Fruit fly (Drosophila melanogaster) whole organism, embryonic: ENCODE measurements around the gene CG7065.
A peak's percentile ranks its signal among the peaks of the same experiment; 100 is the strongest.

Source experiments
- ATbp ChIP-seq: fragments of 200-800 bp; sonication (Bioruptor generic); optimal IDR thresholded peaks from 2 replicates; lab custom pipeline; 2017; ENCODE audit warnings: missing biosample characterization, mild to moderate bottlenecking, missing genetic modification characterization, missing genetic modification reagents
- BEAF-32 ChIP-seq: fragments of 200-800 bp; sonication (Bioruptor generic); optimal IDR thresholded peaks from 3 replicates; lab custom pipeline; 2017; ENCODE audit warnings: missing biosample characterization, missing genetic modification characterization, mild to moderate bottlenecking, moderate library complexity, missing genetic modification reagents
- Bteb2 ChIP-seq: fragments of 200-800 bp; sonication (Bioruptor generic); optimal IDR thresholded peaks from 2 replicates; lab custom pipeline; 2016; ENCODE audit warnings: missing biosample characterization, missing genetic modification characterization
- CG10366 ChIP-seq: fragments of 200-800 bp; sonication (Bioruptor generic); IDR thresholded peaks from 2 replicates; pipeline ENCODE4 v1.3.6; 2022; ENCODE audit warnings: missing biosample characterization, missing genetic modification characterization
- CG11695 ChIP-seq: fragments of 200-800 bp; sonication (Bioruptor generic); IDR thresholded peaks from 3 replicates; pipeline ENCODE4 v1.3.6; 2022; ENCODE audit warnings: missing biosample characterization, missing genetic modification characterization
- CG12104 ChIP-seq: fragments of 200-800 bp; sonication (Bioruptor generic); optimal IDR thresholded peaks from 3 replicates; lab custom pipeline; 2016; ENCODE audit warnings: missing biosample characterization, missing genetic modification characterization
- CG13894 ChIP-seq: fragments of 200-800 bp; sonication (Bioruptor generic); optimal IDR thresholded peaks from 3 replicates; lab custom pipeline; 2018; ENCODE audit warnings: missing biosample characterization, mild to moderate bottlenecking, missing genetic modification characterization, moderate library complexity
- CG1603 ChIP-seq: fragments of 200-800 bp; sonication (Bioruptor generic); optimal IDR thresholded peaks from 2 replicates; lab custom pipeline; 2019; ENCODE audit warnings: missing biosample characterization, mild to moderate bottlenecking, missing genetic modification characterization, moderate library complexity
- CG16815 ChIP-seq: fragments of 200-800 bp; sonication (Bioruptor generic); optimal IDR thresholded peaks from 3 replicates; lab custom pipeline; 2017; ENCODE audit warnings: missing biosample characterization, mild to moderate bottlenecking, missing genetic modification characterization
- CG17612 ChIP-seq: fragments of 200-800 bp; sonication (Bioruptor generic); IDR thresholded peaks from 2 replicates; pipeline ENCODE4 v1.3.6; 2022; ENCODE audit warnings: missing biosample characterization, missing genetic modification characterization
- CG2199 ChIP-seq: fragments of 200-800 bp; sonication (Bioruptor generic); IDR thresholded peaks from 3 replicates; pipeline ENCODE4 v1.3.6; 2022; ENCODE audit warnings: missing biosample characterization, missing genetic modification characterization
- CG31224 ChIP-seq: fragments of 200-800 bp; sonication (Bioruptor generic); IDR thresholded peaks from 2 replicates; pipeline ENCODE4 v1.3.6; 2022; ENCODE audit warnings: missing biosample characterization, missing genetic modification characterization
- CG31365 ChIP-seq: fragments of 200-800 bp; sonication (Bioruptor generic); optimal IDR thresholded peaks from 2 replicates; lab custom pipeline; 2018; ENCODE audit warnings: missing biosample characterization, mild to moderate bottlenecking, missing genetic modification characterization
- CG3847 ChIP-seq: fragments of 200-800 bp; sonication (Bioruptor generic); IDR thresholded peaks from 2 replicates; pipeline ENCODE4 v1.3.6; 2022; ENCODE audit warnings: missing biosample characterization, missing genetic modification characterization
- CG6254 ChIP-seq: fragments of 200-800 bp; sonication (Bioruptor generic); optimal IDR thresholded peaks from 3 replicates; lab custom pipeline; 2017; ENCODE audit warnings: mild to moderate bottlenecking, missing biosample characterization, missing genetic modification reagents, missing genetic modification characterization
- CG7372 ChIP-seq: fragments of 200-800 bp; sonication (Bioruptor generic); IDR thresholded peaks from 2 replicates; pipeline ENCODE4 v1.3.6; 2022; ENCODE audit warnings: missing biosample characterization, missing genetic modification characterization
- CG7556 ChIP-seq: fragments of 200-800 bp; sonication (Bioruptor generic); optimal IDR thresholded peaks from 2 replicates; lab custom pipeline; 2017; ENCODE audit warnings: missing biosample characterization, mild to moderate bottlenecking, missing genetic modification characterization
- CG9215 ChIP-seq: fragments of 200-800 bp; sonication (Bioruptor generic); IDR thresholded peaks from 2 replicates; pipeline ENCODE4 v1.3.6; 2022; ENCODE audit warnings: missing biosample characterization, missing genetic modification characterization
- CG9609 ChIP-seq: fragments of 200-800 bp; sonication (Bioruptor generic); optimal IDR thresholded peaks from 3 replicates; lab custom pipeline; 2016; ENCODE audit warnings: missing biosample characterization, missing genetic modification characterization
- CrebB ChIP-seq: fragments of 200-800 bp; sonication (Bioruptor generic); optimal IDR thresholded peaks from 3 replicates; lab custom pipeline; 2018; ENCODE audit warnings: missing biosample characterization, mild to moderate bottlenecking, missing genetic modification characterization
- Dfd ChIP-seq, 2 experiments: fragments of >200 bp; optimal IDR thresholded peaks; 2 replicates each; lab custom pipeline; 2017; ENCODE audit warnings: missing biosample characterization in 2 of 2, missing genetic modification characterization in 2 of 2
- Fer1 ChIP-seq: fragments of 200-800 bp; sonication (Bioruptor generic); optimal IDR thresholded peaks from 2 replicates; lab custom pipeline; 2017; ENCODE audit warnings: missing biosample characterization, mild to moderate bottlenecking, missing genetic modification characterization
- Hey ChIP-seq: fragments of 200-800 bp; sonication (Bioruptor generic); optimal IDR thresholded peaks from 3 replicates; lab custom pipeline; 2018; ENCODE audit warnings: missing biosample characterization, mild to moderate bottlenecking, missing genetic modification characterization
- Mad ChIP-seq: fragments of 200-800 bp; sonication (Bioruptor generic); optimal IDR thresholded peaks from 2 replicates; lab custom pipeline; 2016; ENCODE audit warnings: missing biosample characterization, missing genetic modification characterization
- Meics ChIP-seq: fragments of 200-800 bp; sonication (Bioruptor generic); optimal IDR thresholded peaks from 2 replicates; lab custom pipeline; 2017; ENCODE audit warnings: missing biosample characterization, mild to moderate bottlenecking, missing genetic modification characterization
- NK7.1 ChIP-seq: fragments of 200-800 bp; sonication (Bioruptor generic); optimal IDR thresholded peaks from 3 replicates; lab custom pipeline; 2016; ENCODE audit warnings: missing biosample characterization, missing genetic modification characterization
- Nf-YA ChIP-seq: fragments of 200-800 bp; sonication (Bioruptor generic); IDR thresholded peaks from 2 replicates; pipeline ENCODE4 v1.3.6; 2022; ENCODE audit warnings: missing biosample characterization, missing genetic modification characterization
- Usf ChIP-seq: fragments of 200-800 bp; sonication (Bioruptor generic); optimal IDR thresholded peaks from 2 replicates; lab custom pipeline; 2017; ENCODE audit warnings: missing genotype, missing biosample characterization, missing genetic modification characterization
- ab ChIP-seq: fragments of 200-800 bp; sonication (Bioruptor generic); optimal IDR thresholded peaks from 2 replicates; lab custom pipeline; 2016; ENCODE audit warnings: missing biosample characterization, missing genetic modification characterization
- al ChIP-seq: fragments of 200-800 bp; sonication (Bioruptor generic); IDR thresholded peaks from 2 replicates; pipeline ENCODE4 v1.3.6; 2022; ENCODE audit warnings: missing biosample characterization, missing genetic modification characterization
- az2 ChIP-seq: fragments of 200-800 bp; sonication (Bioruptor generic); optimal IDR thresholded peaks from 3 replicates; lab custom pipeline; 2016; ENCODE audit warnings: missing biosample characterization, missing genetic modification characterization
- bsh ChIP-seq, 2 experiments: fragments of 200-800 bp; sonication (Bioruptor generic); optimal IDR thresholded peaks; 2 replicates each; lab custom pipeline; 2017 to 2018; ENCODE audit warnings: mild to moderate bottlenecking in 2 of 2, missing biosample characterization in 2 of 2, missing genetic modification characterization in 2 of 2, moderate library complexity in 1 of 2
- crol ChIP-seq: fragments of 200-800 bp; sonication (Bioruptor generic); IDR thresholded peaks from 2 replicates; pipeline ENCODE4 v1.3.6; 2022; ENCODE audit warnings: missing biosample characterization, missing genetic modification characterization
- cwo ChIP-seq: fragments of 200-800 bp; sonication (Bioruptor generic); optimal IDR thresholded peaks from 3 replicates; lab custom pipeline; 2017; ENCODE audit warnings: missing biosample characterization, missing genetic modification characterization, mild to moderate bottlenecking, moderate library complexity, missing genetic modification reagents
- disco-r ChIP-seq: fragments of 200-800 bp; sonication (Bioruptor generic); optimal IDR thresholded peaks from 2 replicates; lab custom pipeline; 2016; ENCODE audit warnings: missing biosample characterization, missing genetic modification characterization
- fd3F ChIP-seq: fragments of 200-800 bp; sonication (Bioruptor generic); optimal IDR thresholded peaks from 2 replicates; lab custom pipeline; 2018; ENCODE audit warnings: missing biosample characterization, mild to moderate bottlenecking, missing genetic modification characterization, moderate library complexity
- inv ChIP-seq: fragments of 200-800 bp; sonication (Bioruptor generic); IDR thresholded peaks from 2 replicates; pipeline ENCODE4 v1.3.6; 2022; ENCODE audit warnings: missing biosample characterization, missing genetic modification characterization; ENCODE audit not compliant: partially characterized antibody
- ken ChIP-seq: fragments of 200-800 bp; sonication (Bioruptor generic); IDR thresholded peaks from 3 replicates; pipeline ENCODE4 v1.3.6; 2022; ENCODE audit warnings: missing biosample characterization, missing genetic modification characterization
- lab ChIP-seq: fragments of 200-800 bp; sonication (Bioruptor generic); optimal IDR thresholded peaks from 3 replicates; lab custom pipeline; 2017; ENCODE audit warnings: missing biosample characterization, missing genetic modification characterization, mild to moderate bottlenecking, moderate library complexity, missing genetic modification reagents
- lilli ChIP-seq: fragments of 200-800 bp; sonication (Bioruptor generic); optimal IDR thresholded peaks from 3 replicates; lab custom pipeline; 2016; ENCODE audit warnings: missing biosample characterization, missing genetic modification characterization
- mam ChIP-seq: fragments of 200-800 bp; sonication (Bioruptor generic); optimal IDR thresholded peaks from 3 replicates; lab custom pipeline; 2016; ENCODE audit warnings: missing biosample characterization, missing genetic modification characterization
- org-1 ChIP-seq: fragments of 200-800 bp; sonication (Bioruptor generic); optimal IDR thresholded peaks from 2 replicates; lab custom pipeline; 2017; ENCODE audit warnings: missing biosample characterization, missing genetic modification characterization
- pfk ChIP-seq: fragments of 200-800 bp; sonication (Bioruptor generic); optimal IDR thresholded peaks from 2 replicates; lab custom pipeline; 2018; ENCODE audit warnings: missing biosample characterization, mild to moderate bottlenecking, missing genetic modification characterization, moderate library complexity
- psq ChIP-seq: fragments of 200-800 bp; sonication (Bioruptor generic); optimal IDR thresholded peaks from 2 replicates; lab custom pipeline; 2017; ENCODE audit warnings: missing biosample characterization, missing genetic modification characterization
- run ChIP-seq: fragments of 200-800 bp; sonication (Bioruptor generic); optimal IDR thresholded peaks from 3 replicates; lab custom pipeline; 2018; ENCODE audit warnings: missing biosample characterization, mild to moderate bottlenecking, missing genetic modification characterization
- so ChIP-seq: fragments of 200-800 bp; sonication (Bioruptor generic); IDR thresholded peaks from 3 replicates; pipeline ENCODE4 v1.3.6; 2022; ENCODE audit warnings: missing biosample characterization, missing genetic modification characterization
- tna ChIP-seq: fragments of 200-800 bp; sonication (Bioruptor generic); IDR thresholded peaks from 2 replicates; pipeline ENCODE4 v1.3.6; 2022; ENCODE audit warnings: missing biosample characterization, missing genetic modification characterization; ENCODE audit not compliant: partially characterized antibody
- wdn ChIP-seq: fragments of 200-800 bp; sonication (Bioruptor generic); IDR thresholded peaks from 2 replicates; pipeline ENCODE4 v1.3.6; 2022; ENCODE audit warnings: missing biosample characterization, missing genetic modification characterization
- zen2 ChIP-seq: fragments of 200-800 bp; sonication (Bioruptor generic); IDR thresholded peaks from 3 replicates; pipeline ENCODE4 v1.3.6; 2022; ENCODE audit warnings: missing biosample characterization, missing genetic modification characterization; ENCODE audit not compliant: partially characterized antibody

Gene CG7065

dm6 chrX:9120828-9121754 lies 21.2 kb upstream of the CG7065 start (continued):
- TF ChIP-seq pfk (GFP tag; lab: Kevin White, UChicago), result no peak
- TF ChIP-seq Fer1 (GFP tag; lab: Kevin White, UChicago), result peak; percentile 52
- no peak for TF ChIP-seq zen2 (GFP tag; lab: Robert Waterston, UW)
- TF ChIP-seq CrebB (tag; lab: Kevin White, UChicago), result no peak
- TF ChIP-seq cwo (GFP tag; lab: Kevin White, UChicago), result peak; percentile 41
- no peak for TF ChIP-seq wdn (GFP tag; lab: Robert Waterston, UW)
- peak; percentile 19 for TF ChIP-seq CG6254
- no peak for TF ChIP-seq CG17612 (GFP tag; lab: Robert Waterston, UW)
- no peak for TF ChIP-seq tna
- TF ChIP-seq al (GFP tag; lab: Robert Waterston, UW), result no peak
- TF ChIP-seq org-1 (GFP tag; lab: Kevin White, UChicago), result peak; percentile 37
- peak; percentile 27 for TF ChIP-seq ATbp (GFP tag; lab: Kevin White, UChicago)
- TF ChIP-seq so (GFP tag; lab: Robert Waterston, UW), result no peak
- TF ChIP-seq ken (GFP tag; lab: Robert Waterston, UW), result peak; percentile 41; the same call in 1 of the 3 replicates
- TF ChIP-seq CG31365 (tag; lab: Kevin White, UChicago), result no peak
- TF ChIP-seq CG3847 (GFP tag; lab: Robert Waterston, UW), result no peak
- peak; percentile 20 for TF ChIP-seq az2
- no peak for TF ChIP-seq BEAF-32
- no peak for TF ChIP-seq CG2199 (GFP tag; lab: Robert Waterston, UW)
- TF ChIP-seq CG16815, result no peak
- TF ChIP-seq CG7556 (GFP tag; lab: Kevin White, UChicago), result peak; percentile 46
- TF ChIP-seq psq (GFP tag; lab: Kevin White, UChicago), result no peak
- TF ChIP-seq crol (GFP tag; lab: Robert Waterston, UW), result 0 out of 2 replicates have a peak, but pooled peaks have one; percentile 16
- peak; percentile 41 for TF ChIP-seq lilli (GFP tag; lab: Kevin White, UChicago)
- TF ChIP-seq lab (GFP tag; lab: Kevin White, UChicago), result peak; percentile 60
- TF ChIP-seq mam (GFP tag; lab: Kevin White, UChicago), result peak; percentile 47
- TF ChIP-seq CG13894 (tag; lab: Kevin White, UChicago), result no peak
- TF ChIP-seq CG9215 (GFP tag; lab: Robert Waterston, UW), result no peak
- no peak for TF ChIP-seq disco-r (GFP tag; lab: Kevin White, UChicago)
- TF ChIP-seq inv (GFP tag; lab: Robert Waterston, UW), result no peak
- TF ChIP-seq bsh (GFP tag; optimal IDR thresholded peaks at IDR 0.05; lab: Kevin White, UChicago), result peak in 1 of 2 experiments; percentile 62
- no peak for TF ChIP-seq run (tag; lab: Kevin White, UChicago)
- TF ChIP-seq CG1603, result peak; percentile 35
- TF ChIP-seq CG7372 (GFP tag; lab: Robert Waterston, UW), result 0 out of 2 replicates have a peak, but pooled peaks have one; percentile 12
- no peak for TF ChIP-seq ab (GFP tag; lab: Kevin White, UChicago)
- no peak for TF ChIP-seq CG31224 (GFP tag; lab: Robert Waterston, UW)
- TF ChIP-seq CG12104 (GFP tag; lab: Kevin White, UChicago), result no peak
- TF ChIP-seq Nf-YA, result no peak
- no peak for TF ChIP-seq fd3F (GFP tag; lab: Kevin White, UChicago)
- peak; percentile 60 for TF ChIP-seq Meics
- no peak for TF ChIP-seq Dfd (GFP tag; optimal IDR thresholded peaks at IDR 0.05; lab: Kevin White, UChicago)
- TF ChIP-seq Hey (tag; lab: Kevin White, UChicago), result no peak
- TF ChIP-seq Bteb2, result peak; percentile 39
- TF ChIP-seq Mad (GFP tag; lab: Kevin White, UChicago), result peak; percentile 12
- TF ChIP-seq CG10366 (GFP tag; lab: Robert Waterston, UW), result peak; percentile 24; the same call in 1 of the 2 replicates
- TF ChIP-seq CG11695 (GFP tag; lab: Robert Waterston, UW), result peak; percentile 31; the same call in 1 of the 3 replicates
- TF ChIP-seq CG9609 (GFP tag; lab: Kevin White, UChicago), result no peak
- peak; percentile 43 for TF ChIP-seq NK7.1
- no peak for TF ChIP-seq Usf (GFP tag; lab: Kevin White, UChicago)
